Fruit fly (Drosophila melanogaster): Measurements from ENCODE around the gene CG14630.

Gene CG14630

DNA sequence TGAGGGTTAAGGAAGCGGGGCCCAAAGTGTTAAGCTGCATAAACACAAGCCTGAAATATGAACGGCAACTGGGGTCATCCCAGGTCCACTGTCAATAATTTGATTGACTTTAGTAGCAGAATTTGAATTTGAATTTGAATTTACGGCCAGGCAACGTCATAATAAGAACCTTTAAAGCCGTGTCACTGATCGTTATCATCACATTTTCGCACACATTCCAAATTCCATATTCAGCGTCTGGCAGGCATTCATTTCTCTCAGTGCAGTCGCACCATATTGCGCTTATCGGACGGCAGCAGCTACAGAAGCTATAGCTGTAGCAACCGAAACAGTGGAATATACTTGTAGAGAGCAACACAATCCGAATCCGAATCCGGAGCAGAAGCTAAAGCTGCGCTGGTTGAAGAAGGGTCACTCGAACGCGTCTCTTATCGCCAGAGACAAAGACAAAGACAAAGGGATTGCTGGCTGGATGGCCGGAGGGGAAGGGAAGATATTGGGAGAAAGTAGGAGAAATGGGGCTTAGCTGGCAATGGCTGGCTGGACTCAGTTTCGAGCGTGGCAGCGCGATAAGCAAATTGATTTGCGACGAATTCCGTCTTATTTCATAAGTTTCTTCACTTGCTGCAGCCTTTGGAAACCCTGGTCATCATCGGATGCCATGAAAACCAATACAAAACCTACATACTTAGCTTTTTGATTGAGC, 21.5 kb downstream of the CG14630 start (continued):
- TF ChIP-seq CG11294 (GFP tag; IDR thresholded peaks at IDR 0.05), result 0 out of 2 replicates have a peak, but pooled peaks have one; percentile 19
- TF ChIP-seq topi (GFP tag; optimal IDR thresholded peaks at IDR 0.05), result peak; percentile 77
- TF ChIP-seq fd85E (GFP tag; optimal IDR thresholded peaks at IDR 0.05), result no peak
- peak; percentile 16 to 46 for TF ChIP-seq salr (GFP tag; optimal IDR thresholded peaks at IDR 0.05)
- TF ChIP-seq spab (GFP tag; optimal IDR thresholded peaks at IDR 0.05), result peak; percentile 50
- TF ChIP-seq Sox102F (GFP tag; optimal IDR thresholded peaks at IDR 0.05), result peak; percentile 70
- TF ChIP-seq CG34406 (GFP tag; optimal IDR thresholded peaks at IDR 0.05), result peak; percentile 77
- TF ChIP-seq Blimp-1 (GFP tag; optimal IDR thresholded peaks at IDR 0.05), result peak; percentile 12
- TF ChIP-seq CG15336 (GFP tag; IDR thresholded peaks at IDR 0.05), result peak; percentile 55; the same call in 1 of the 2 replicates

DNA sequence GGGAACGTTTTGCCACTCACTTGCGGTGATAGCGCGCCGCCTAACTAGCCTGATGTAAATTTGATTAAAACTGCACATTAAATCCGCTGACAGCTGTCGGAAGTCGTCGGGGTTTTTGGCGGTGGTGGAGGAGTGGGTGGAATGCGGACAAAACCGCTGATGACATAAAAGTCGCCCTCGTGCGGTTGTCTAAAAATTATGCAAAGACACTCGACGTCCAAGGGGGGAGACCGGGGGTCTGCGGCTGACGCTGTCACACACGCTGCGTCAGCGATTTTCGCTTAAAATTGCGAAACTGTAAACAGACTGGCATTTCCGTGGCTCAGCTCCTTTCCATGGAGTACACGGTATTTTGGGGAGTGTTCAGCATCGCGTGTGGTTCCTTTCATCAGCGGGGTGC, 25.0 kb downstream of the CG14630 start:
- TF ChIP-seq CG11762 (GFP tag; optimal IDR thresholded peaks at IDR 0.05; ENCODE audit: insufficient read depth), result no peak
- TF ChIP-seq CG6163 (GFP tag; IDR thresholded peaks at IDR 0.05), result 0 out of 3 replicates have a peak, but pooled peaks have one; percentile 19

DNA sequence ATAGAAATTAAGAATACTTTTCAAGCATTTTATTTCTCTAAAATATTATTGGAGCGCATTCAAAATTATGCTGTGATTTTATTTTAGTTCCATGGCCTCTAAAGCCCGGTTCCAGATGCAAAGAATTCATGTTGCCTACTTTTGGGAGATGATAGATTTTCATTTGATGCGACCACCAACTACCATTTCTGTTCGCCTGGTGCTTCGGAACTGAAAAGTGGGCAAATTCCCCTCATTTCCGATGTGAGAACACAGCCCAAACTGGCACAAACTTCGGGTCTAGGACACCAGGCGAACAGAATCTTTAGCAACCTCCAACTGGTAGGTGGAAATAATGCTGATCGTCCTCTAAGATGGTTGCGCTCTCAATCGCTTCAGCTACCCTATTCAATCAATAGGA, 31.8 kb downstream of the CG14630 start:
- TF ChIP-seq svp (GFP tag) (peak; percentile 38), CG6792 (GFP tag; optimal IDR thresholded peaks at IDR 0.05) (no peak)

DNA sequence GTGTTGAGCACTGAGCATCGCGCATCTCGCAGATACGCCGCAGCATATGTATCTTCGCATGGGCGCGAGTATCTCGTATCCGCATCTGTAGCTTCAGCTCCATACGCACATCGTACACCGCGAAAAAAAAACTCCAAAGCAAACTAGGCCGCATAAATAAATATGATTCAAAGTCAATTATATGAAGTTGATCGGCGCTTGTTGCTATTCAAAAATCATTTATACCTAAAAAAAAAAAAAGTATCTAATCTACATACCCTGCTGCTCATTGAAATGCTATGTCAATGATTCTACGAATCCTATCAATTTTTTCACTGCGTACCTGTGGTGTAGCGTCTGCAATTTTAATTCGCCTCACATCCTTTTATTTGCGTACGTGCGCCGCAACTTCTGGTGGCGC, 49.4 kb downstream of the CG14630 start:
- TF ChIP-seq Ets96B (tag; optimal IDR thresholded peaks at IDR 0.05), result peak; percentile 24
- peak; percentile 49 for TF ChIP-seq Sox14 (GFP tag; optimal IDR thresholded peaks at IDR 0.05)
- no peak for TF ChIP-seq Blimp-1 (GFP tag; optimal IDR thresholded peaks at IDR 0.05)
- peak; percentile 31 for TF ChIP-seq CG6276 (GFP tag; optimal IDR thresholded peaks at IDR 0.05)
- TF ChIP-seq net (GFP tag; optimal IDR thresholded peaks at IDR 0.05), result peak; percentile 57
- TF ChIP-seq svp (GFP tag), result peak; percentile 33
- TF ChIP-seq CG8632 (GFP tag; optimal IDR thresholded peaks at IDR 0.05), result peak; percentile 16
- peak; percentile 61 for TF ChIP-seq OdsH (GFP tag; optimal IDR thresholded peaks at IDR 0.05)
- no peak for TF ChIP-seq fkh (GFP tag; optimal IDR thresholded peaks at IDR 0.05)
- no peak for TF ChIP-seq CG11294 (GFP tag; IDR thresholded peaks at IDR 0.05)
- no peak for TF ChIP-seq vri (GFP tag; optimal IDR thresholded peaks at IDR 0.05)
- TF ChIP-seq CG3032 (tag; optimal IDR thresholded peaks at IDR 0.05), result peak; percentile 17
- peak; percentile 61 for TF ChIP-seq CG15336 (GFP tag; IDR thresholded peaks at IDR 0.05)
- TF ChIP-seq fd59A (GFP tag; optimal IDR thresholded peaks at IDR 0.05), result peak; percentile 33
- TF ChIP-seq acj6 (GFP tag; optimal IDR thresholded peaks at IDR 0.05), result peak; percentile 60
- TF ChIP-seq dsx (GFP tag; optimal IDR thresholded peaks at IDR 0.05; ENCODE audit: poor library complexity, severe bottlenecking), result no peak
- no peak for TF ChIP-seq CG8319 (GFP tag; optimal IDR thresholded peaks at IDR 0.05)
- no peak for TF ChIP-seq CG16779 (tag; optimal IDR thresholded peaks at IDR 0.05)
- TF ChIP-seq eg (GFP tag; IDR thresholded peaks at IDR 0.05), result peak; percentile 50; the same call in 1 of the 3 replicates
- peak; percentile 13 for TF ChIP-seq CG4318 (GFP tag; optimal IDR thresholded peaks at IDR 0.05)
- TF ChIP-seq Ets21C (GFP tag; optimal IDR thresholded peaks at IDR 0.05), result no peak
- peak; percentile 10 for TF ChIP-seq topi (GFP tag; optimal IDR thresholded peaks at IDR 0.05)
- no peak for TF ChIP-seq CG11902 (GFP tag; optimal IDR thresholded peaks at IDR 0.05)
- TF ChIP-seq CG3919 (GFP tag; optimal IDR thresholded peaks at IDR 0.05), result peak; percentile 53
- peak; percentile 51; the same call in 2 of the 3 replicates for TF ChIP-seq CG8119 (GFP tag; IDR thresholded peaks at IDR 0.05)
- TF ChIP-seq CG32006 (GFP tag; optimal IDR thresholded peaks at IDR 0.05), result peak; percentile 60
- peak; percentile 2 for TF ChIP-seq Sox102F (GFP tag; optimal IDR thresholded peaks at IDR 0.05)
- no peak for TF ChIP-seq Smox (GFP tag; optimal IDR thresholded peaks at IDR 0.05)
- TF ChIP-seq Lpt (GFP tag; optimal IDR thresholded peaks at IDR 0.05), result peak; percentile 46
- TF ChIP-seq achi (GFP tag; optimal IDR thresholded peaks at IDR 0.05), result peak; percentile 59
- TF ChIP-seq CG11762 (GFP tag; optimal IDR thresholded peaks at IDR 0.05; ENCODE audit: insufficient read depth), result no peak
- TF ChIP-seq CG9139 (GFP tag; optimal IDR thresholded peaks at IDR 0.05), result no peak
- TF ChIP-seq Hr39 (GFP tag; optimal IDR thresholded peaks at IDR 0.05), result peak; percentile 23
- peak; percentile 54 for TF ChIP-seq pdm3 (GFP tag; optimal IDR thresholded peaks at IDR 0.05)
- TF ChIP-seq Hr4 (GFP tag; optimal IDR thresholded peaks at IDR 0.05), result peak; percentile 22
- peak; percentile 30 for TF ChIP-seq esn (GFP tag; optimal IDR thresholded peaks at IDR 0.05)
- peak; percentile 38 for TF ChIP-seq CG6792 (GFP tag; optimal IDR thresholded peaks at IDR 0.05)
- TF ChIP-seq dac (GFP tag; optimal IDR thresholded peaks at IDR 0.05), result peak; percentile 29
- TF ChIP-seq Eip75B (GFP tag; optimal IDR thresholded peaks at IDR 0.05), result peak; percentile 53

All from whole organism, prepupa.